Fruit fly (Drosophila melanogaster) whole organism, pupa: ENCODE data around the gene miple2.

ENCODE experiments used
- CG10348 ChIP-seq: fragments of 200-800 bp; sonication (Bioruptor generic); IDR thresholded peaks from 2 replicates; pipeline ENCODE4 v1.3.6; 2022; ENCODE audit warnings: missing biosample characterization, missing genetic modification characterization
- CG12605 ChIP-seq: fragments of 200-800 bp; sonication (Bioruptor generic); IDR thresholded peaks from 2 replicates; pipeline ENCODE4 v1.3.6; 2022; ENCODE audit warnings: missing biosample characterization, missing genetic modification characterization
- CG13204 ChIP-seq: fragments of 200-800 bp; sonication (Bioruptor generic); optimal IDR thresholded peaks from 2 replicates; lab custom pipeline; 2018; ENCODE audit warnings: missing biosample characterization, mild to moderate bottlenecking, missing genetic modification characterization, moderate library complexity
- CG14655 ChIP-seq: fragments of 200-800 bp; sonication (Bioruptor generic); optimal IDR thresholded peaks from 3 replicates; lab custom pipeline; 2017; ENCODE audit warnings: mild to moderate bottlenecking, missing biosample characterization, missing genetic modification reagents, missing genetic modification characterization
- CG15710 ChIP-seq: fragments of 200-800 bp; sonication (Bioruptor generic); optimal IDR thresholded peaks from 2 replicates; lab custom pipeline; 2018; ENCODE audit warnings: missing biosample characterization, mild to moderate bottlenecking, missing genetic modification characterization, moderate library complexity
- CG17806 ChIP-seq: fragments of 200-800 bp; sonication (Bioruptor generic); optimal IDR thresholded peaks from 2 replicates; lab custom pipeline; 2018; ENCODE audit warnings: missing biosample characterization, mild to moderate bottlenecking, missing genetic modification characterization, moderate library complexity
- CG32121 ChIP-seq: fragments of 200-800 bp; sonication (Bioruptor generic); IDR thresholded peaks from 2 replicates; pipeline ENCODE4 v1.3.6; 2022; ENCODE audit warnings: missing biosample characterization, missing genetic modification characterization
- CG34367 ChIP-seq: fragments of 200-800 bp; sonication (Bioruptor generic); optimal IDR thresholded peaks from 2 replicates; lab custom pipeline; 2018; ENCODE audit warnings: missing biosample characterization, mild to moderate bottlenecking, missing genetic modification characterization
- CG4496 ChIP-seq: fragments of 200-800 bp; sonication (Bioruptor generic); IDR thresholded peaks from 3 replicates; pipeline ENCODE4 v1.3.6; 2022; ENCODE audit warnings: missing biosample characterization, missing genetic modification characterization
- CG8159 ChIP-seq: fragments of 200-800 bp; sonication (Bioruptor generic); optimal IDR thresholded peaks from 3 replicates; lab custom pipeline; 2018; ENCODE audit warnings: missing biosample characterization, mild to moderate bottlenecking, missing genetic modification characterization, moderate library complexity
- CG8301 ChIP-seq: fragments of 200-800 bp; sonication (Bioruptor generic); optimal IDR thresholded peaks from 2 replicates; lab custom pipeline; 2018; ENCODE audit warnings: missing biosample characterization, mild to moderate bottlenecking, missing genetic modification characterization
- CG9948 ChIP-seq: fragments of 200-800 bp; sonication (Bioruptor generic); optimal IDR thresholded peaks from 2 replicates; lab custom pipeline; 2018; ENCODE audit warnings: missing biosample characterization, mild to moderate bottlenecking, missing genetic modification characterization, moderate library complexity
- D1 ChIP-seq: fragments of 200-800 bp; sonication (Bioruptor generic); optimal IDR thresholded peaks from 2 replicates; lab custom pipeline; 2018; ENCODE audit warnings: missing biosample characterization, mild to moderate bottlenecking, missing genetic modification characterization, moderate library complexity
- EcR ChIP-seq: fragments of 200-800 bp; sonication (Bioruptor generic); optimal IDR thresholded peaks from 3 replicates; lab custom pipeline; 2019; ENCODE audit warnings: missing biosample characterization, missing genetic modification characterization, mild to moderate bottlenecking, moderate library complexity, missing genetic modification reagents
- Ets98B ChIP-seq: fragments of 200-800 bp; sonication (Bioruptor generic); IDR thresholded peaks from 2 replicates; pipeline ENCODE4 v1.3.6; 2022; ENCODE audit warnings: missing biosample characterization, missing genetic modification characterization
- Pif1A ChIP-seq: fragments of 200-800 bp; sonication (Bioruptor generic); optimal IDR thresholded peaks from 3 replicates; lab custom pipeline; 2016; ENCODE audit warnings: missing biosample characterization, missing genetic modification characterization
- Pif1B ChIP-seq: fragments of 200-800 bp; sonication (Bioruptor generic); optimal IDR thresholded peaks from 3 replicates; lab custom pipeline; 2016; ENCODE audit warnings: missing biosample characterization, missing genetic modification characterization
- Snoo ChIP-seq: fragments of 200-800 bp; sonication (Bioruptor generic); optimal IDR thresholded peaks from 3 replicates; lab custom pipeline; 2017; ENCODE audit warnings: missing biosample characterization, mild to moderate bottlenecking, missing genetic modification characterization, inconsistent platforms
- fd96Ca ChIP-seq: fragments of 200-800 bp; sonication (Bioruptor generic); IDR thresholded peaks from 3 replicates; pipeline ENCODE4 v1.3.6; 2022; ENCODE audit warnings: missing biosample characterization, missing genetic modification characterization
- gl ChIP-seq: fragments of 200-800 bp; sonication (Bioruptor generic); optimal IDR thresholded peaks from 2 replicates; lab custom pipeline; 2018; ENCODE audit warnings: missing biosample characterization, mild to moderate bottlenecking, missing genetic modification characterization
- rn ChIP-seq: fragments of 200-800 bp; sonication (Bioruptor generic); IDR thresholded peaks from 2 replicates; pipeline ENCODE4 v1.3.6; 2022; ENCODE audit warnings: missing biosample characterization, missing genetic modification characterization

miple2 gene

dm6 chr3L:231504-231903 is 39.5 kb upstream of the miple2 start, which contains the start of gene CG42846:
TSS of gene CG42846 (minus strand) at chr3L:231604.
- TF ChIP-seq CG12605 (no peak), gl (tag; lab: Kevin White, UChicago) (no peak), D1 (tag; lab: Kevin White, UChicago) (no peak), Pif1A (GFP tag; lab: Kevin White, UChicago) (no peak)
- TF ChIP-seq, all 21 proteins: peak for 0

dm6 chr3L:232267-232666 is 38.7 kb upstream of the miple2 start, which contains the start of gene CG34454:
TSS of gene CG34454 (minus strand) at chr3L:232350.
- TF ChIP-seq CG32121 (no peak), CG34367 (tag; lab: Kevin White, UChicago) (no peak), CG13204 (GFP tag; lab: Kevin White, UChicago) (no peak), CG10348 (GFP tag; lab: Robert Waterston, UW) (no peak), CG12605 (no peak), EcR (no peak), CG15710 (tag; lab: Kevin White, UChicago) (no peak), CG8301 (tag; lab: Kevin White, UChicago) (no peak), gl (tag; lab: Kevin White, UChicago) (no peak), Snoo (no peak)

dm6 chr3L:233251-233650 is 37.7 kb upstream of the miple2 start, which contains the start of gene CG34453:
TSS of gene CG34453 (minus strand) at chr3L:233351.
- TF ChIP-seq EcR: no peak
- no peak for TF ChIP-seq gl (tag; lab: Kevin White, UChicago)
- TF ChIP-seq Ets98B: no peak
- no peak for TF ChIP-seq fd96Ca (GFP tag; lab: Robert Waterston, UW)
- TF ChIP-seq CG32121: no peak
- TF ChIP-seq CG13204 (GFP tag; lab: Kevin White, UChicago): no peak
- TF ChIP-seq CG4496 (GFP tag; lab: Robert Waterston, UW): no peak
- TF ChIP-seq CG9948 (tag; lab: Kevin White, UChicago): no peak
- no peak for TF ChIP-seq Pif1B (GFP tag; lab: Kevin White, UChicago)
- TF ChIP-seq CG15710 (tag; lab: Kevin White, UChicago): no peak
- no peak for TF ChIP-seq CG17806 (tag; lab: Kevin White, UChicago)
- TF ChIP-seq CG8301 (tag; lab: Kevin White, UChicago): no peak
- no peak for TF ChIP-seq CG34367 (tag; lab: Kevin White, UChicago)
- no peak for TF ChIP-seq Pif1A (GFP tag; lab: Kevin White, UChicago)
- no peak for TF ChIP-seq CG8159 (tag; lab: Kevin White, UChicago)
- no peak for TF ChIP-seq CG12605
- TF ChIP-seq Snoo: no peak

- TF ChIP-seq CG8301 (tag; lab: Kevin White, UChicago) (no peak), CG8159 (tag; lab: Kevin White, UChicago) (no peak), D1 (tag; lab: Kevin White, UChicago) (no peak), CG14655 (GFP tag; lab: Kevin White, UChicago) (no peak), CG34367 (tag; lab: Kevin White, UChicago) (no peak), EcR (no peak), CG12605 (no peak)
Observed at dm6 chr3L:234337-234736, 36.7 kb upstream of the miple2 start.

- TF ChIP-seq CG8301 (tag; lab: Kevin White, UChicago): no peak
- no peak; the same call in 1 of the 2 replicates for TF ChIP-seq Ets98B
- TF ChIP-seq CG34367 (tag; lab: Kevin White, UChicago): peak; percentile 47
- TF ChIP-seq CG8159 (tag; lab: Kevin White, UChicago): no peak
- TF ChIP-seq fd96Ca (GFP tag; lab: Robert Waterston, UW): no peak
- TF ChIP-seq CG17806 (tag; lab: Kevin White, UChicago): peak; percentile 5
- TF ChIP-seq D1 (tag; lab: Kevin White, UChicago): no peak
- TF ChIP-seq gl (tag; lab: Kevin White, UChicago): no peak
- TF ChIP-seq CG10348 (GFP tag; lab: Robert Waterston, UW): no peak
- TF ChIP-seq Snoo: peak; percentile 44
- no peak for TF ChIP-seq Pif1A (GFP tag; lab: Kevin White, UChicago)
- no peak for TF ChIP-seq CG9948 (tag; lab: Kevin White, UChicago)
- no peak for TF ChIP-seq CG12605
- no peak for TF ChIP-seq Pif1B (GFP tag; lab: Kevin White, UChicago)
- no peak for TF ChIP-seq rn (GFP tag; lab: Robert Waterston, UW)
- TF ChIP-seq EcR: no peak
- TF ChIP-seq CG15710 (tag; lab: Kevin White, UChicago): no peak
- peak; percentile 35; the same call in 1 of the 2 replicates for TF ChIP-seq CG32121
- TF ChIP-seq CG14655 (GFP tag; lab: Kevin White, UChicago): no peak
- no peak for TF ChIP-seq CG13204 (GFP tag; lab: Kevin White, UChicago)
- no peak; the same call in 2 of the 3 replicates for TF ChIP-seq CG4496 (GFP tag; lab: Robert Waterston, UW)
Observed at dm6 chr3L:246644-247199, 24.3 kb upstream of the miple2 start.

- no peak for TF ChIP-seq CG10348 (GFP tag; lab: Robert Waterston, UW)
- no peak for TF ChIP-seq CG14655 (GFP tag; lab: Kevin White, UChicago)
- no peak for TF ChIP-seq Pif1B (GFP tag; lab: Kevin White, UChicago)
- TF ChIP-seq CG13204 (GFP tag; lab: Kevin White, UChicago): no peak
- TF ChIP-seq Pif1A (GFP tag; lab: Kevin White, UChicago): no peak
- TF ChIP-seq CG17806 (tag; lab: Kevin White, UChicago): no peak
- TF ChIP-seq D1 (tag; lab: Kevin White, UChicago): no peak
- no peak for TF ChIP-seq CG34367 (tag; lab: Kevin White, UChicago)
- no peak for TF ChIP-seq CG9948 (tag; lab: Kevin White, UChicago)
- TF ChIP-seq CG32121: no peak
- no peak for TF ChIP-seq rn (GFP tag; lab: Robert Waterston, UW)
Observed at dm6 chr3L:247482-248225, 23.3 kb upstream of the miple2 start, which contains the start of gene mthl14. TSS of gene mthl14 (plus strand) at chr3L:247491.
